Fruit fly (Drosophila melanogaster): ENCODE data around the gene CG5623.
A peak's percentile ranks its signal among the peaks of the same experiment; 100 is the strongest.

CG5623 gene

dm6 chr3R:15803502-15804461, 36.5 kb upstream of the CG5623 start, which contains the start of gene alpha-Man-IIb (continued):
- TF ChIP-seq CG18476 (GFP tag; optimal IDR thresholded peaks at IDR 0.05) (peak; percentile 4), ro (GFP tag; IDR thresholded peaks at IDR 0.05) (no peak), Rx (GFP tag; IDR thresholded peaks at IDR 0.05) (no peak), CG32767 (GFP tag; IDR thresholded peaks at IDR 0.05) (0 out of 2 replicates have a peak, but pooled peaks have one; percentile 12), CG16815 (GFP tag; optimal IDR thresholded peaks at IDR 0.05) (no peak), Eip74EF (GFP tag; optimal IDR thresholded peaks at IDR 0.05) (no peak), CG34422 (GFP tag; IDR thresholded peaks at IDR 0.05) (peak; percentile 84; the same call in 1 of the 3 replicates), Neu2 (GFP tag; optimal IDR thresholded peaks at IDR 0.05; ENCODE audit: borderline replicate concordance) (no peak), Lpt (GFP tag; optimal IDR thresholded peaks at IDR 0.05) (no peak), Deaf1 (tag; optimal IDR thresholded peaks at IDR 0.05) (peak; percentile 60), H15 (GFP tag; IDR thresholded peaks at IDR 0.05) (no peak), unc-4 (GFP tag; IDR thresholded peaks at IDR 0.05; ENCODE audit: partially characterized antibody) (peak; percentile 88), Dip3 (GFP tag; optimal IDR thresholded peaks at IDR 0.05) (no peak), CG11723 (GFP tag; optimal IDR thresholded peaks at IDR 0.05) (no peak), Mrtf (GFP tag; IDR thresholded peaks at IDR 0.05) (peak; percentile 39; the same call in 1 of the 3 replicates), CG15269 (tag; optimal IDR thresholded peaks at IDR 0.05) (no peak), Hr39 (optimal IDR thresholded peaks at IDR 0.05) (no peak), CG1647 (GFP tag; optimal IDR thresholded peaks at IDR 0.05) (no peak), HmgD (GFP tag; optimal IDR thresholded peaks at IDR 0.05) (no peak), esg (GFP tag; conservative IDR thresholded peaks at IDR 0.05) (no peak), CG17361 (GFP tag; IDR thresholded peaks at IDR 0.05) (peak; percentile 43; the same call in 2 of the 3 replicates), Hmr (GFP tag; optimal IDR thresholded peaks at IDR 0.05) (peak; percentile 52), da (GFP tag; optimal IDR thresholded peaks at IDR 0.05) (no peak), CG6689 (GFP tag; IDR thresholded peaks at IDR 0.05) (no peak), CG2712 (tag; optimal IDR thresholded peaks at IDR 0.05) (peak; percentile 8), CG2889 (GFP tag; IDR thresholded peaks at IDR 0.05) (no peak), CG5180 (GFP tag; optimal IDR thresholded peaks at IDR 0.05) (no peak), CG8290 (GFP tag; optimal IDR thresholded peaks at IDR 0.05) (no peak), CG8290 (tag; optimal IDR thresholded peaks at IDR 0.05) (no peak), CG4282 (GFP tag; optimal IDR thresholded peaks at IDR 0.05) (no peak), sob (GFP tag; IDR thresholded peaks at IDR 0.05) (peak; percentile 47), Gug (GFP tag; IDR thresholded peaks at IDR 0.05) (no peak), disco-r (GFP tag; optimal IDR thresholded peaks at IDR 0.05) (no peak), NK7.1 (GFP tag; optimal IDR thresholded peaks at IDR 0.05) (no peak), Camta (GFP tag; optimal IDR thresholded peaks at IDR 0.05) (peak; percentile 22), run (tag; optimal IDR thresholded peaks at IDR 0.05) (no peak), Dp (GFP tag; optimal IDR thresholded peaks at IDR 0.05) (peak; percentile 97), CG7963 (GFP tag; IDR thresholded peaks at IDR 0.05; ENCODE audit: partially characterized antibody) (peak; percentile 65; the same call in 2 of the 3 replicates), zen2 (GFP tag; IDR thresholded peaks at IDR 0.05; ENCODE audit: partially characterized antibody) (peak; percentile 80; the same call in 2 of the 3 replicates), gem (tag; optimal IDR thresholded peaks at IDR 0.05) (no peak), CG11093 (GFP tag; IDR thresholded peaks at IDR 0.05) (no peak), CG9797 (GFP tag; optimal IDR thresholded peaks at IDR 0.05) (peak; percentile 81), ems (GFP tag; optimal IDR thresholded peaks at IDR 0.05) (peak; percentile 30), CG11504 (tag; optimal IDR thresholded peaks at IDR 0.05) (no peak), gcm (GFP tag; optimal IDR thresholded peaks at IDR 0.05) (no peak), bowl (GFP tag; IDR thresholded peaks at IDR 0.05) (no peak), BEAF-32 (GFP tag; optimal IDR thresholded peaks at IDR 0.05) (peak; percentile 80), chn (GFP tag; optimal IDR thresholded peaks at IDR 0.05) (no peak), Atf3 (GFP tag; optimal IDR thresholded peaks at IDR 0.05) (no peak), sens (GFP tag) (peak; percentile 81)

All from whole organism, embryonic.